Worm (Caenorhabditis elegans): ENCODE data around the gene ceh-88.

ce11 chrIV:17371469-17371868 lies 42.5 kb downstream of the ceh-88 start, which contains the start of gene C30H6.5:
- no peak for TF ChIP-seq klf-2 (GFP tag; conservative IDR thresholded peaks at IDR 0.05)
- no peak for TF ChIP-seq tab-1 (GFP tag; IDR thresholded peaks at IDR 0.05)
